Fruit fly (Drosophila melanogaster) whole organism: ENCODE data around the gene CG1889.

Experiments used
- CG8478 ChIP-seq: fragments of >200 bp; optimal IDR thresholded peaks from 2 replicates; lab custom pipeline; 2018; ENCODE audit warnings: inconsistent platforms
- pan ChIP-seq: fragments of >200 bp; optimal IDR thresholded peaks from 2 replicates; lab custom pipeline; 2017
- psq ChIP-seq: fragments of >200 bp; optimal IDR thresholded peaks from 2 replicates; lab custom pipeline; 2017
- usp ChIP-seq: fragments of >200 bp; optimal IDR thresholded peaks from 2 replicates; lab custom pipeline; 2017; ENCODE audit warnings: missing biosample characterization, missing genetic modification characterization, mixed read lengths

DNA sequence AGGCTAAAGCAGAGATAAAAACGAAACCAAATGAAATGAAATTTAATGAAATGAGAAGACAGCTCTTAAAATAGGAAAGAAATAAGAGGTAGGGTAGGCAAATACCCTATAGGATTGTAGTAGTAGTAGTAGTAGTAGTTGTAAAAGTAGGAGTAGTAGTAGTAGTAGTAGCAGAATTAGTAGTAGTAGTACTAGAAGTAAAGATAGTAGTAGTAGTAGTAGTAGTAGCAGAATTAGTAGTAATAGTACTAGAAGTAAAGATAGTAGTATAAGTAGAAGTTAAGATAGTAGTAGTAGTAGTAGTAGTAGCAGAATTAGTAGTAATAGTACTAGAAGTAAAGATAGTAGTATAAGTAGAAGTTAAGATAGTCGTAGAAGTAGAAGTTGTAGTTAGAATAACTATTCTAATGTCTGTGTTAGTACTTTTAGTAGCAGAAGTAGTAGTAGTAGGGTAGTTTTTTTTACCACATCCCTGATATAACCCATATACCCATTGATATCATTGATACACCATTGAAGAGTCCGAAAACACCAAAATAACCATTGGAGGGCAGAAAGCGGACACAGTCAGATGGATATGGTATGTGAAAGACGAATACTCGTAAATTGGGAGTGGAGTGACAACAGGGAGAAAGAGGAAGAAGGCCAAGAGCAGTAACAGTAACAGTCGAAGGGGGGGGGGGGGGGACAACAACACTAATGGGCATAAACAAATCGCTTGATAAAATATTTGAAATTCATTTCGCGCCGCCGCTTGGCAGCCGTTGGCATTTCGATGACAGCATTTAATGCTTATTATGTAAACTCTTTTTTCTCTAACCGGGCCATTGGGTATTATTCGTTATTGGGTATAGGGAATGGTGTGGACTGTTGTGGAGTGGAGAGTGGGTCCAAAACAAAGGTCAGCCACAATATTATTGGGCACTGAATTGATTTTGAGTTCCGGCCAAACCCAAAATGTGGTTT, 50.0 kb downstream of the CG1889 start:
- TF ChIP-seq usp (GFP tag; lab: Kevin White, UChicago) = no peak
- no peak for TF ChIP-seq CG8478 (lab: Kevin White, UChicago)
- no peak for TF ChIP-seq psq (lab: Kevin White, UChicago)
- no peak for TF ChIP-seq pan (lab: Kevin White, UChicago)
